Worm (Caenorhabditis elegans) whole organism, L4 larva: ENCODE data around the gene F26F2.3.

Source experiments
- F37D6.2 ChIP-seq: sonication (generic microtip); optimal IDR thresholded peaks from 2 replicates; lab custom pipeline; 2016; ENCODE audit warnings: mild to moderate bottlenecking, missing genetic modification characterization, missing compliant biosample characterization
- F49E8.2 ChIP-seq: sonication (generic microtip); optimal IDR thresholded peaks from 2 replicates; lab custom pipeline; 2016; ENCODE audit warnings: missing compliant biosample characterization, mild to moderate bottlenecking, missing genetic modification characterization, borderline replicate concordance
- R02D3.7 ChIP-seq: fragments of 150-350 bp; sonication (generic microtip); optimal IDR thresholded peaks from 3 replicates; lab custom pipeline; 2014; ENCODE audit warnings: missing biosample characterization, missing genetic modification characterization
- Y48G9A.11 ChIP-seq: fragments of 200-800 bp; sonication (Bioruptor generic); IDR thresholded peaks from 2 replicates; pipeline ENCODE4 v1.3.6; 2022; ENCODE audit warnings: missing genetic modification reagents, missing genetic modification characterization, missing compliant biosample characterization
- ZK546.5 ChIP-seq, 2 experiments: sonication (generic microtip); optimal IDR thresholded peaks; 2 replicates each; lab custom pipeline; 2017; ENCODE audit warnings: missing biosample characterization in 2 of 2, missing genetic modification characterization in 2 of 2
- aha-1 ChIP-seq: fragments of 150-350 bp; peaks from one replicate; lab custom pipeline; 2014; ENCODE audit warnings: missing biosample characterization, missing genetic modification characterization
- ama-1 ChIP-seq: fragments of 150-350 bp; optimal IDR thresholded peaks from 2 replicates; lab custom pipeline; 2014; ENCODE audit warnings: inconsistent platforms, mixed read lengths
- arid-1 ChIP-seq: fragments of 200-800 bp; sonication (Bioruptor generic); conservative IDR thresholded peaks from 2 replicates; pipeline ENCODE4 v1.3.6; 2022; ENCODE audit warnings: missing genetic modification reagents, missing genetic modification characterization, missing compliant biosample characterization
- ceh-28 ChIP-seq: fragments of 150-350 bp; optimal IDR thresholded peaks from 2 replicates; lab custom pipeline; 2014; ENCODE audit warnings: missing biosample characterization, missing genetic modification reagents, missing genetic modification characterization
- ces-1 ChIP-seq: fragments of 150-350 bp; sonication (generic microtip); optimal IDR thresholded peaks from 4 replicates; lab custom pipeline; 2014; ENCODE audit warnings: missing biosample characterization, missing genetic modification reagents, missing genetic modification characterization
- ctbp-1 ChIP-seq: fragments of 200-800 bp; sonication (Bioruptor generic); IDR thresholded peaks from 2 replicates; pipeline ENCODE4 v1.3.6; 2022; ENCODE audit warnings: missing genetic modification reagents, missing genetic modification characterization, missing compliant biosample characterization
- daf-16 ChIP-seq, 3 experiments: sonication (generic microtip); optimal IDR thresholded peaks; 2 replicates each; lab custom pipeline; 2016 to 2017; ENCODE audit warnings: missing genetic modification characterization in 3 of 3, missing genetic modification reagents in 3 of 3, mild to moderate bottlenecking in 2 of 3, missing compliant biosample characterization in 2 of 3, missing biosample characterization in 1 of 3, moderate library complexity in 1 of 3
- dmd-6 ChIP-seq: fragments of 200-800 bp; sonication (Bioruptor generic); IDR thresholded peaks from 2 replicates; pipeline ENCODE4 v1.3.6; 2022; ENCODE audit warnings: missing genetic modification reagents, missing genetic modification characterization, missing compliant biosample characterization
- egl-27 ChIP-seq: sonication (generic microtip); optimal IDR thresholded peaks from 3 replicates; lab custom pipeline; 2017; ENCODE audit warnings: missing biosample characterization, missing genetic modification reagents, missing genetic modification characterization
- fkh-10 ChIP-seq: fragments of 150-350 bp; optimal IDR thresholded peaks from 2 replicates; lab custom pipeline; 2014; ENCODE audit warnings: missing biosample characterization, missing genetic modification reagents, missing genetic modification characterization
- hif-1 ChIP-seq, 2 experiments: sonication (generic microtip); optimal IDR thresholded peaks; 2 replicates each; lab custom pipeline; 2016 to 2017; ENCODE audit warnings: missing compliant biosample characterization in 2 of 2, missing genetic modification characterization in 2 of 2, missing genetic modification reagents in 2 of 2, missing genotype in 2 of 2, mild to moderate bottlenecking in 1 of 2
- lin-15B ChIP-seq: fragments of 150-350 bp; sonication (generic microtip); optimal IDR thresholded peaks from 3 replicates; lab custom pipeline; 2014; ENCODE audit warnings: missing biosample characterization, missing genetic modification characterization
- lsy-2 ChIP-seq, 2 experiments: fragments of 150-350 bp in 1 of 2; sonication (generic microtip) in 1 of 2; optimal IDR thresholded peaks; 2 replicates each; lab custom pipeline; 2014 to 2017; ENCODE audit warnings: missing biosample characterization in 2 of 2, missing genetic modification characterization in 2 of 2
- madf-9 ChIP-seq: fragments of 200-800 bp; sonication (Bioruptor generic); conservative IDR thresholded peaks from 2 replicates; pipeline ENCODE4 v1.3.6; 2022; ENCODE audit warnings: missing genetic modification reagents, missing genetic modification characterization, missing compliant biosample characterization
- mes-2 ChIP-seq: sonication (generic microtip); optimal IDR thresholded peaks from 2 replicates; lab custom pipeline; 2016; ENCODE audit warnings: missing genotype, mild to moderate bottlenecking, missing genetic modification characterization, missing compliant biosample characterization; ENCODE audit not compliant: poor library complexity, severe bottlenecking
- mxl-2 ChIP-seq: fragments of 200-800 bp; sonication (Bioruptor generic); conservative IDR thresholded peaks from 2 replicates; pipeline ENCODE4 v1.3.6; 2022; ENCODE audit warnings: missing genetic modification reagents, missing genetic modification characterization, missing compliant biosample characterization
- nhr-25 ChIP-seq: sonication (generic microtip); optimal IDR thresholded peaks from 2 replicates; lab custom pipeline; 2017; ENCODE audit warnings: missing genetic modification characterization, mild to moderate bottlenecking, missing compliant biosample characterization, antibody characterized with exemption, moderate library complexity, borderline replicate concordance; ENCODE audit not compliant: insufficient read depth
- nhr-42 ChIP-seq: fragments of 200-800 bp; sonication (Bioruptor generic); IDR thresholded peaks from 2 replicates; pipeline ENCODE4 v1.3.6; 2022; ENCODE audit warnings: missing genetic modification characterization, missing compliant biosample characterization
- nhr-6 ChIP-seq: fragments of 150-350 bp; optimal IDR thresholded peaks from 2 replicates; lab custom pipeline; 2014; ENCODE audit warnings: missing biosample characterization, missing genetic modification characterization
- nhr-77 ChIP-seq: fragments of 150-350 bp; optimal IDR thresholded peaks from 2 replicates; lab custom pipeline; 2014; ENCODE audit warnings: missing biosample characterization, missing genetic modification characterization
- php-3 ChIP-seq: fragments of 200-800 bp; sonication (Bioruptor generic); IDR thresholded peaks from 2 replicates; pipeline ENCODE4 v1.3.6; 2022; ENCODE audit warnings: missing genetic modification reagents, missing genetic modification characterization, missing compliant biosample characterization
- pqm-1 ChIP-seq: sonication (generic microtip); optimal IDR thresholded peaks from 2 replicates; lab custom pipeline; 2017; ENCODE audit warnings: missing biosample characterization, missing genetic modification characterization
- rbr-2 ChIP-seq: sonication (generic microtip); optimal IDR thresholded peaks from 2 replicates; lab custom pipeline; 2016; ENCODE audit warnings: missing genotype, missing genetic modification characterization, missing compliant biosample characterization
- sdz-12 ChIP-seq: fragments of 200-800 bp; sonication (Bioruptor generic); optimal IDR thresholded peaks from 2 replicates; lab custom pipeline; 2018; ENCODE audit warnings: mild to moderate bottlenecking, missing genetic modification characterization, missing compliant biosample characterization
- snpc-4 ChIP-seq: fragments of 150-350 bp; optimal IDR thresholded peaks from 2 replicates; lab custom pipeline; 2014; ENCODE audit warnings: missing biosample characterization, missing genetic modification characterization
- spr-1 ChIP-seq: sonication (generic microtip); optimal IDR thresholded peaks from 2 replicates; lab custom pipeline; 2016; ENCODE audit warnings: mild to moderate bottlenecking, missing genetic modification characterization, missing compliant biosample characterization
- unc-39 ChIP-seq: sonication (generic microtip); optimal IDR thresholded peaks from 2 replicates; lab custom pipeline; 2017; ENCODE audit warnings: missing biosample characterization, missing genetic modification characterization
- unc-62 ChIP-seq, 3 experiments: fragments of 150-350 bp in 1 of 3; sonication (generic microtip); optimal IDR thresholded peaks in 2 of 3; peaks in 1 of 3; 1 replicate in 1 of 3; 2 replicates in 2 of 3; lab custom pipeline; 2014 to 2017; ENCODE audit warnings: missing biosample characterization in 3 of 3, missing genetic modification characterization in 3 of 3, missing genetic modification reagents in 3 of 3, missing genotype in 1 of 3
- zfp-2 ChIP-seq: sonication (generic microtip); optimal IDR thresholded peaks from 2 replicates; lab custom pipeline; 2016; ENCODE audit warnings: mild to moderate bottlenecking, missing genetic modification characterization, missing compliant biosample characterization
- zfp-3 ChIP-seq: fragments of 200-800 bp; sonication (Bioruptor generic); conservative IDR thresholded peaks from 2 replicates; pipeline ENCODE4 v1.3.6; 2022; ENCODE audit warnings: missing genetic modification reagents, missing genetic modification characterization, missing compliant biosample characterization

F26F2.3 gene

ce11 chrV:20552971-20553370 is 13.4 kb downstream of the F26F2.3 start, which contains the start of gene vmo-1:
TSS of gene vmo-1 (minus strand) at chrV:20553071.
- TF ChIP-seq zfp-3 (GFP tag; lab: Robert Waterston, UW) (no peak), ces-1 (GFP tag; lab: Kevin White, UChicago) (no peak), ZK546.5 (tag; optimal IDR thresholded peaks at IDR 0.05; lab: Kevin White, UChicago) (no peak)

DNA sequence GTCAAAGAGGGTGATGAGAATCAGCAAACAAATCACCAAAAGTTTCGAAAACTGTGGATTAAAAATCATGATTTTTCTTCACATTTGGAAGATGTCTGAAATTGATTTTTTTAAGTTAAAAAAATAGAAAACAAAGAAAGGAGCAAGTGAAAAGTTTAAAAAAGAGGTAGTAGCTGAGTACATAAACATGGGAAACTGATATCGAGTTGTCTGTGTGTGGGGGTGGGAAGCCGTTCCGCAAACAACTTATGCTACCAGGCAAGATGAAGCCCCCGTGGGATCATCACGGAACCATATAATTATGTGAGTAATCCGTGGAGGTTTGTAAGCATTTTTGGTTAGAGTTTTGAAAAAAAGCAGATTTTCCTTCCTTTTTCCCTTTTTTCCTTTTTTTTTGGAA is 15.3 kb downstream of the F26F2.3 start, which contains the start of gene Y38H6C.20:
Y38H6C.20 (minus strand) TSS at position 101 of the 400 bp plus-strand sequence.
- TF ChIP-seq unc-62 (GFP tag; optimal IDR thresholded peaks at IDR 0.05 in 1 of 2; lab: Kevin White, UChicago) (peak in 1 of 2 experiments; percentile 18), unc-62 (tag; optimal IDR thresholded peaks at IDR 0.05; lab: Kevin White, UChicago) (no peak), madf-9 (GFP tag; lab: Robert Waterston, UW) (no peak)

DNA sequence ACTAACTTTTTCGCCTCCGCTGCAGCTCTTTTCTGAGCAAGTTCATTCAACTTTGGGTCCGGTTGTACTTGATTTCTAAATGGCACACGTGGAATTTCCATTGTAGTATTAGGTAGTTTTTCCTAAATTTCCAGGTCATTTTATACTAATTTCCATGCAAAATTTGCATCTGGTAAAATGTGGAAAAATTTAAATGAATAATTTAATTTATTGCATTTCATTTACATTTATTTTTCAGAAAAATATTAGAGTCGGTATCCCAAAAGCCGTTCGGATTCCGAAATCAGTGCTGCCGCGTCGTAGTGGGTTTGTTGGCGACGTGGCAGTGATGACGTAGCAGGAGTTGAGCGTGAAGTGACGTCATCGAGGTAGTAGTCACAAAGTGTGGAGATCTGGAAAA is 19.3 kb downstream of the F26F2.3 start, which contains the start of gene Y38H6C.18:
Y38H6C.18 (minus strand) TSS at position 101 of the 400 bp plus-strand sequence.
- TF ChIP-seq madf-9 (GFP tag; lab: Robert Waterston, UW) = no peak
- no peak for TF ChIP-seq spr-1 (tag; lab: Kevin White, UChicago)
- TF ChIP-seq lsy-2 (tag; optimal IDR thresholded peaks at IDR 0.05; lab: Kevin White, UChicago) = no peak
- no peak for TF ChIP-seq egl-27 (tag; lab: Kevin White, UChicago)
- no peak for TF ChIP-seq nhr-42 (GFP tag; lab: Robert Waterston, UW)
- no peak for TF ChIP-seq mes-2 (tag; lab: Kevin White, UChicago)
- no peak for TF ChIP-seq hif-1 (tag; optimal IDR thresholded peaks at IDR 0.05; lab: Kevin White, UChicago)
- no peak for TF ChIP-seq R02D3.7 (tag; lab: Kevin White, UChicago)
- no peak for TF ChIP-seq nhr-25 (tag; lab: Kevin White, UChicago)
- no peak for TF ChIP-seq daf-16 (GFP tag; optimal IDR thresholded peaks at IDR 0.05; lab: Kevin White, UChicago)
- no peak for TF ChIP-seq daf-16 (tag; optimal IDR thresholded peaks at IDR 0.05; lab: Kevin White, UChicago)
- TF ChIP-seq ama-1 (lab: Kevin White, UChicago) = no peak
- TF ChIP-seq rbr-2 (tag; lab: Kevin White, UChicago) = no peak
- TF ChIP-seq nhr-77 = no peak
- TF ChIP-seq snpc-4 (tag; lab: Kevin White, UChicago) = no peak
- TF ChIP-seq lin-15B (tag; lab: Kevin White, UChicago) = no peak
- no peak for TF ChIP-seq arid-1
- TF ChIP-seq php-3 (GFP tag; lab: Robert Waterston, UW) = no peak
- no peak for TF ChIP-seq sdz-12 (GFP tag; lab: Kevin White, UChicago)
- TF ChIP-seq dmd-6 = no peak
- no peak for TF ChIP-seq mxl-2 (GFP tag; lab: Robert Waterston, UW)

- TF ChIP-seq ctbp-1 (GFP tag; lab: Robert Waterston, UW) = no peak
- no peak for TF ChIP-seq mes-2 (tag; lab: Kevin White, UChicago)
- no peak for TF ChIP-seq zfp-2 (tag; lab: Kevin White, UChicago)
- TF ChIP-seq pqm-1 (tag; lab: Kevin White, UChicago) = peak; percentile 2
- TF ChIP-seq unc-39 (tag; lab: Kevin White, UChicago) = no peak
- TF ChIP-seq nhr-77 = no peak
- no peak for TF ChIP-seq F49E8.2 (tag; lab: Kevin White, UChicago)
- TF ChIP-seq F37D6.2 (tag; lab: Kevin White, UChicago) = no peak
- no peak for TF ChIP-seq aha-1
- no peak for TF ChIP-seq daf-16 (GFP tag; optimal IDR thresholded peaks at IDR 0.05; lab: Kevin White, UChicago)
- peak; percentile 71 for TF ChIP-seq daf-16 (tag; optimal IDR thresholded peaks at IDR 0.05; lab: Kevin White, UChicago)
- TF ChIP-seq fkh-10 (GFP tag; lab: Kevin White, UChicago) = no peak
- no peak for TF ChIP-seq unc-62 (GFP tag; optimal IDR thresholded peaks at IDR 0.05 in 1 of 2; lab: Kevin White, UChicago)
- no peak for TF ChIP-seq unc-62 (tag; optimal IDR thresholded peaks at IDR 0.05; lab: Kevin White, UChicago)
- no peak for TF ChIP-seq lsy-2 (tag; optimal IDR thresholded peaks at IDR 0.05; lab: Kevin White, UChicago)
- TF ChIP-seq nhr-6 (tag; lab: Kevin White, UChicago) = no peak
- no peak for TF ChIP-seq Y48G9A.11 (GFP tag; lab: Robert Waterston, UW)
- no peak for TF ChIP-seq ceh-28 (tag; lab: Kevin White, UChicago)
- no peak for TF ChIP-seq dmd-6
- TF ChIP-seq, all 104 proteins: peak for 2
Observed at ce11 chrV:20545742-20546141, 20.6 kb downstream of the F26F2.3 start.
